Fruit fly (Drosophila melanogaster): Measurements from ENCODE around the gene PAPLA1.

Gene PAPLA1

DNA sequence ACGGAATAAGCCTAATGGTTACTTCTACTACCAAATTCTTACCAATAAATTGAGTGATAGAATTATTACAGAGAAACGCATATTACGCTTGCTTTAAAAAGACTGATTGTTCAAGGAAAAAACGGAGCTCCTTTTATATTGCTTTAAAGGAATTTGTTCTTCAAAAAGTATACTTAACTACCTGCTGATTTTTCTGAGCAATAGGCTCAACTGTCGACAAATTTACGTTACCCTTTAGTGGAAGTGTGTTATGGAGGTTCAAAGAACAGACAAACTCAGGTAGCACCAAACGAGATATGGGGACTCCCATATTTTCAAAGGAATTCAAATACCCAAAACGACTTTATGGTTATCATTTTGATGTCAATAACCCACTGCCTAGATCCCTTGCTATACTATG lies 15.5 kb downstream of the PAPLA1 start, which contains the start of gene CG42762:
Gene CG42762, minus strand, starts transcription at position 101 of the 400 bp plus-strand sequence.
- TF ChIP-seq Hr96 (GFP tag; optimal IDR thresholded peaks at IDR 0.05): no peak
- no peak for TF ChIP-seq tj (GFP tag; optimal IDR thresholded peaks at IDR 0.05)
- TF ChIP-seq CG7045 (GFP tag; optimal IDR thresholded peaks at IDR 0.05): no peak
- no peak for TF ChIP-seq CG1620 (GFP tag; optimal IDR thresholded peaks at IDR 0.05)
- TF ChIP-seq pad (GFP tag; optimal IDR thresholded peaks at IDR 0.05): no peak
- no peak for TF ChIP-seq cic (GFP tag; optimal IDR thresholded peaks at IDR 0.05)
- no peak for TF ChIP-seq CG11617 (GFP tag; optimal IDR thresholded peaks at IDR 0.05)
- TF ChIP-seq CG12768 (GFP tag; optimal IDR thresholded peaks at IDR 0.05): no peak

DNA sequence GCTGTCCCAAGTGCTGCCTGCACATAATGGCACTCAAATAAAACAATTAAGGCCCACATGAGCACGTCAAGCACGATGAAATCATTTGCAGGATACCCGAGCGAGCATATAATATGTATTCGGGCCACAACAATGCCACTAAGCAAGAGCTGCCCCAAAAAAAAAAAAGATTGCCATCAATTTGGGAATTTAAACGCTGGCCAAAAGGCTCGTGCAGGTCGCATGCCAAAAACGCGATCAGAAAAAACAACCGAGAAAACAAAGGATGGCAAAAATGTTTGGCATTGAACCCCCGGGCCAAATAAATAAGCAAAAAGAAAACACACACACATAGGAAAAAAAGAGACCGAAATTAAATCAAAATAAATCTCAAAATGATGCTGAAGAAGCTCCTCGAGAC lies 16.7 kb downstream of the PAPLA1 start:
- no peak for TF ChIP-seq bab1 (GFP tag; optimal IDR thresholded peaks at IDR 0.05)

DNA sequence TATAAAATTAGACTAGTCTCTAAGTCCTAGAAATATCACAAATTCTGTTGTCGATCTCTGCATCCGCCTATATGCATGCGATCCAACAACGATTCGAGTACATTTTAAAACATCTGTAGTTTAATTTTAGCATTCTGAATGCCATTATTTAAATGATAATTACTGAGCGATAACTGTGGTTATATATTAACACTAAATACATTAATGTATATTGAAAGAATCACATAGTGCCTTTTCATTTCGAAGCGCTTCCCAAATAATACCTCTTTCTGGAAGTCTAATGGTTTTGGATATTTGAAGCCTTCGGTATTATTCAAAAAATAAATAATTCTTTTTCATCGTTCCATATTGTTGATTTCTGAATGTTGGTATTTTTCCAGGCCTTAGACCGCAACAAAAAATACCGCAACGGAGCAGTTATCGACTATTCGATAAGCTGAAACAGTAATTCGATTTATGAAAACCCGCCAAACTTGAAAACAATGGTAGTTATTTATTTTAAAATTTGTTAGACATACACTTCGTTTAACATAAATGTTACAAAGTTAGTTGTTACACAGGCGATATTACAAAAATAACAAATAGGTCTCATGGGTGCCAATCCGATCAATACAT lies 25.6 kb downstream of the PAPLA1 start:
- TF ChIP-seq CG33017 (tag; optimal IDR thresholded peaks at IDR 0.05): no peak
- TF ChIP-seq CG12768 (GFP tag; optimal IDR thresholded peaks at IDR 0.05): no peak
- peak; percentile 74 for TF ChIP-seq kay (GFP tag; ENCODE audit: borderline replicate concordance)
- no peak for TF ChIP-seq CG7045 (GFP tag; optimal IDR thresholded peaks at IDR 0.05)
- TF ChIP-seq pad (GFP tag; optimal IDR thresholded peaks at IDR 0.05): no peak
- no peak for TF ChIP-seq Mnt (GFP tag; optimal IDR thresholded peaks at IDR 0.05)
- TF ChIP-seq bab1 (GFP tag; optimal IDR thresholded peaks at IDR 0.05): peak; percentile 38

- TF ChIP-seq cnc (optimal IDR thresholded peaks at IDR 0.05) (no peak), CG1620 (GFP tag; optimal IDR thresholded peaks at IDR 0.05) (no peak), tj (GFP tag; optimal IDR thresholded peaks at IDR 0.05) (no peak), Hr96 (GFP tag; optimal IDR thresholded peaks at IDR 0.05) (no peak), Clk (GFP tag; optimal IDR thresholded peaks at IDR 0.05) (no peak), CG7101 (tag; optimal IDR thresholded peaks at IDR 0.05) (peak; percentile 43), Crg-1 (GFP tag; optimal IDR thresholded peaks at IDR 0.05) (no peak), CG11617 (GFP tag; optimal IDR thresholded peaks at IDR 0.05) (peak; percentile 40), CG7045 (GFP tag; optimal IDR thresholded peaks at IDR 0.05) (no peak), bab1 (GFP tag; optimal IDR thresholded peaks at IDR 0.05) (no peak), CG5204 (GFP tag; optimal IDR thresholded peaks at IDR 0.05) (no peak), CG33017 (tag; optimal IDR thresholded peaks at IDR 0.05) (peak; percentile 66), kay (GFP tag; ENCODE audit: borderline replicate concordance) (peak; percentile 94), cic (GFP tag; optimal IDR thresholded peaks at IDR 0.05) (no peak), CG14711 (tag; optimal IDR thresholded peaks at IDR 0.05) (peak; percentile 4)
Measured at dm6 chr2L:8130729-8131128, 28.7 kb downstream of the PAPLA1 start.

- no peak for TF ChIP-seq CG1620 (GFP tag; optimal IDR thresholded peaks at IDR 0.05)
Measured at dm6 chr2L:8129996-8130641, 29.3 kb downstream of the PAPLA1 start.

- no peak for TF ChIP-seq CG33017 (tag; optimal IDR thresholded peaks at IDR 0.05)
- TF ChIP-seq kay (GFP tag; ENCODE audit: borderline replicate concordance): peak; percentile 90
Measured at dm6 chr2L:8128911-8129310, 30.5 kb downstream of the PAPLA1 start.

DNA sequence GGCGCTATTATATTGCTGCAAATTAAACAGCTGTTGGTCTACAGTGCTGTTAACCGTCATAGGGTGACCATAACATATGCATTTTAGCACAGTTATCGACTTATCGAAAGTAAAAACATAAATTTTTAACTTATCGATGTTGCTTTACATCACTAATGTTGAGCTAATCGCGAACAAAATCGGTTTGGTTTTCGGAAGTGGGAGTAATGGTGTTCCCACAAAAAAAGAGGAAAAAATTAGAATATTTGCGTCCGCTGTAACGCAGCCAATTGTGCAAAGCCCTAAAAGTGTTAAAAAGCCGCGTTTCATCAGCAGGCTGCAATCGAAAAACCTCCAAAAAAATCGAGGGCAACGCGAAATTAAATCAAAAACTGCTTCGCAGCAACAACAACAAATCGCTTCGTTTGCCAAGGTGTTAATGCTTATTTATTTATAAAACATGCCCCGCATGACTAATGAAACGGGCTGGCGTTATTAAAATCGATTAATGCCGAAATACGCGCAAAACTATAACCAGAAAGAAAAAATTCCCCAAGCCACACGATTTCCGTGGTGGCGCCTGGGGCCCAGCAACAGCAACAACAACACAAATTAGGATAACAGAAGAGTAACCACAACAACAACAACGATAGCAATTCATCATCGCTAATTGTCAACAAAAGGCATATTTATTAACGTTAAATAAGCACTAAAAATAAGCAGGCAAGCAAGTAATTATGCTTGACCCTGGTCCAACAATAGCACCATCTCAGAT lies 32.4 kb downstream of the PAPLA1 start, which contains the start of the genes CG12375 and CG8668:
Gene CG12375, minus strand, starts transcription at position 42 of the 754 bp plus-strand sequence.
Gene CG8668, plus strand, starts transcription at position 153 of the 754 bp plus-strand sequence.
- TF ChIP-seq tj (GFP tag; optimal IDR thresholded peaks at IDR 0.05): peak; percentile 27
- peak; percentile 12 for TF ChIP-seq Mnt (GFP tag; optimal IDR thresholded peaks at IDR 0.05)
- no peak for TF ChIP-seq cnc (optimal IDR thresholded peaks at IDR 0.05)
- peak; percentile 16 for TF ChIP-seq cic (GFP tag; optimal IDR thresholded peaks at IDR 0.05)
- TF ChIP-seq bab1 (GFP tag; optimal IDR thresholded peaks at IDR 0.05): peak; percentile 46
- peak; percentile 26 for TF ChIP-seq CG14711 (tag; optimal IDR thresholded peaks at IDR 0.05)
- no peak for TF ChIP-seq Hr96 (GFP tag; optimal IDR thresholded peaks at IDR 0.05)
- TF ChIP-seq CG12768 (GFP tag; optimal IDR thresholded peaks at IDR 0.05): no peak
- TF ChIP-seq CG33017 (tag; optimal IDR thresholded peaks at IDR 0.05): no peak
- no peak for TF ChIP-seq kay (GFP tag; ENCODE audit: borderline replicate concordance)
- TF ChIP-seq toe (GFP tag; optimal IDR thresholded peaks at IDR 0.05): no peak
- no peak for TF ChIP-seq CG5204 (GFP tag; optimal IDR thresholded peaks at IDR 0.05)
- TF ChIP-seq Clk (GFP tag; optimal IDR thresholded peaks at IDR 0.05): no peak
- TF ChIP-seq CG11617 (GFP tag; optimal IDR thresholded peaks at IDR 0.05): peak; percentile 34
- TF ChIP-seq CG7045 (GFP tag; optimal IDR thresholded peaks at IDR 0.05): no peak
- TF ChIP-seq Crg-1 (GFP tag; optimal IDR thresholded peaks at IDR 0.05): no peak
- TF ChIP-seq CG7101 (tag; optimal IDR thresholded peaks at IDR 0.05): peak; percentile 2
- no peak for TF ChIP-seq CG1620 (GFP tag; optimal IDR thresholded peaks at IDR 0.05)
- no peak for TF ChIP-seq ovo (GFP tag; optimal IDR thresholded peaks at IDR 0.05)
- no peak for TF ChIP-seq pad (GFP tag; optimal IDR thresholded peaks at IDR 0.05)
